Fruit fly (Drosophila melanogaster): Measurements from ENCODE around the gene CG7655.
A peak's percentile ranks its signal among the peaks of the same experiment; 100 is the strongest.

CG7655 gene

dm6 chr3R:17681611-17682243, 742 bp upstream of the CG7655 start:
- TF ChIP-seq CG8301 (tag; optimal IDR thresholded peaks at IDR 0.05) (no peak), gl (tag; optimal IDR thresholded peaks at IDR 0.05) (no peak), rn (GFP tag; IDR thresholded peaks at IDR 0.05) (no peak), EcR (GFP tag; optimal IDR thresholded peaks at IDR 0.05) (peak; percentile 85), CG12605 (GFP tag; IDR thresholded peaks at IDR 0.05) (no peak), CG13204 (GFP tag; optimal IDR thresholded peaks at IDR 0.05) (no peak), D1 (tag; optimal IDR thresholded peaks at IDR 0.05) (no peak), Pif1A (GFP tag; optimal IDR thresholded peaks at IDR 0.05) (no peak)

dm6 chr3R:17684854-17685253, 2.4 kb downstream of the CG7655 start, which contains the start of the genes CG31251 and CG31360:
Gene CG31251, minus strand, starts transcription at chr3R:17684915.
Gene CG31360, plus strand, starts transcription at chr3R:17685097.
- no peak for TF ChIP-seq fd96Ca (GFP tag; IDR thresholded peaks at IDR 0.05)
- no peak for TF ChIP-seq CG8301 (tag; optimal IDR thresholded peaks at IDR 0.05)
- TF ChIP-seq CG32121 (GFP tag; IDR thresholded peaks at IDR 0.05), result no peak
- TF ChIP-seq CG15710 (tag; optimal IDR thresholded peaks at IDR 0.05), result peak; percentile 0
- TF ChIP-seq CG13204 (GFP tag; optimal IDR thresholded peaks at IDR 0.05), result no peak
- no peak for TF ChIP-seq gl (tag; optimal IDR thresholded peaks at IDR 0.05)

dm6 chr3R:17686875-17687274, 4.4 kb downstream of the CG7655 start, which contains the start of gene CG31249:
Gene CG31249, minus strand, starts transcription at chr3R:17687071.
- TF ChIP-seq D1 (tag; optimal IDR thresholded peaks at IDR 0.05) (no peak), CG15710 (tag; optimal IDR thresholded peaks at IDR 0.05) (no peak), CG9948 (tag; optimal IDR thresholded peaks at IDR 0.05) (no peak), CG12605 (GFP tag; IDR thresholded peaks at IDR 0.05) (no peak), Ets98B (GFP tag; IDR thresholded peaks at IDR 0.05) (no peak), Pif1A (GFP tag; optimal IDR thresholded peaks at IDR 0.05) (no peak), CG8301 (tag; optimal IDR thresholded peaks at IDR 0.05) (no peak)

- TF ChIP-seq CG13204 (GFP tag; optimal IDR thresholded peaks at IDR 0.05), result no peak
- no peak for TF ChIP-seq Ets98B (GFP tag; IDR thresholded peaks at IDR 0.05)
- no peak for TF ChIP-seq Pif1A (GFP tag; optimal IDR thresholded peaks at IDR 0.05)
- no peak for TF ChIP-seq D1 (tag; optimal IDR thresholded peaks at IDR 0.05)
- TF ChIP-seq CG32121 (GFP tag; IDR thresholded peaks at IDR 0.05), result no peak
- TF ChIP-seq CG14655 (GFP tag; optimal IDR thresholded peaks at IDR 0.05), result no peak
- TF ChIP-seq CG10348 (GFP tag; IDR thresholded peaks at IDR 0.05), result no peak
- no peak for TF ChIP-seq gl (tag; optimal IDR thresholded peaks at IDR 0.05)
- TF ChIP-seq CG9948 (tag; optimal IDR thresholded peaks at IDR 0.05), result no peak
- TF ChIP-seq Snoo (tag; optimal IDR thresholded peaks at IDR 0.05), result no peak
- no peak for TF ChIP-seq EcR (GFP tag; optimal IDR thresholded peaks at IDR 0.05)
- TF ChIP-seq CG4496 (GFP tag; IDR thresholded peaks at IDR 0.05), result no peak; the same call in 2 of the 3 replicates
- no peak for TF ChIP-seq Pif1B (GFP tag; optimal IDR thresholded peaks at IDR 0.05)
- no peak for TF ChIP-seq CG34367 (tag; optimal IDR thresholded peaks at IDR 0.05)
- TF ChIP-seq CG17806 (tag; optimal IDR thresholded peaks at IDR 0.05), result no peak
- no peak for TF ChIP-seq CG8301 (tag; optimal IDR thresholded peaks at IDR 0.05)
- no peak for TF ChIP-seq CG15710 (tag; optimal IDR thresholded peaks at IDR 0.05)
- no peak for TF ChIP-seq CG12605 (GFP tag; IDR thresholded peaks at IDR 0.05)
- no peak for TF ChIP-seq rn (GFP tag; IDR thresholded peaks at IDR 0.05)
Measured at dm6 chr3R:17699891-17700487, 17.5 kb downstream of the CG7655 start.

- TF ChIP-seq Pif1B (GFP tag; optimal IDR thresholded peaks at IDR 0.05) (peak; percentile 98), CG8159 (tag; optimal IDR thresholded peaks at IDR 0.05) (peak; percentile 99), Snoo (tag; optimal IDR thresholded peaks at IDR 0.05) (peak; percentile 98), CG15710 (tag; optimal IDR thresholded peaks at IDR 0.05) (peak; percentile 99), CG13204 (GFP tag; optimal IDR thresholded peaks at IDR 0.05) (peak; percentile 100), CG32121 (GFP tag; IDR thresholded peaks at IDR 0.05) (peak; percentile 98), CG34367 (tag; optimal IDR thresholded peaks at IDR 0.05) (peak; percentile 96), CG17806 (tag; optimal IDR thresholded peaks at IDR 0.05) (peak; percentile 99), Pif1A (GFP tag; optimal IDR thresholded peaks at IDR 0.05) (peak; percentile 96), CG10348 (GFP tag; IDR thresholded peaks at IDR 0.05) (peak; percentile 83), D1 (tag; optimal IDR thresholded peaks at IDR 0.05) (no peak), CG4496 (GFP tag; IDR thresholded peaks at IDR 0.05) (peak; percentile 96), rn (GFP tag; IDR thresholded peaks at IDR 0.05) (peak; percentile 94), EcR (GFP tag; optimal IDR thresholded peaks at IDR 0.05) (peak; percentile 75), gl (tag; optimal IDR thresholded peaks at IDR 0.05) (peak; percentile 89), CG12605 (GFP tag; IDR thresholded peaks at IDR 0.05) (peak; percentile 95), fd96Ca (GFP tag; IDR thresholded peaks at IDR 0.05) (peak; percentile 96), CG8301 (tag; optimal IDR thresholded peaks at IDR 0.05) (peak; percentile 97), Ets98B (GFP tag; IDR thresholded peaks at IDR 0.05) (peak; percentile 97), CG9948 (tag; optimal IDR thresholded peaks at IDR 0.05) (peak; percentile 99), CG14655 (GFP tag; optimal IDR thresholded peaks at IDR 0.05) (peak; percentile 98)
Measured at dm6 chr3R:17700488-17701130, 18.1 kb downstream of the CG7655 start.

- TF ChIP-seq Pif1B (GFP tag; optimal IDR thresholded peaks at IDR 0.05) (no peak), CG32121 (GFP tag; IDR thresholded peaks at IDR 0.05) (0 out of 2 replicates have a peak, but pooled peaks have one; percentile 56), fd96Ca (GFP tag; IDR thresholded peaks at IDR 0.05) (0 out of 3 replicates have a peak, but pooled peaks have one; percentile 5), Snoo (tag; optimal IDR thresholded peaks at IDR 0.05) (no peak), CG15710 (tag; optimal IDR thresholded peaks at IDR 0.05) (peak; percentile 17), CG8159 (tag; optimal IDR thresholded peaks at IDR 0.05) (no peak), EcR (GFP tag; optimal IDR thresholded peaks at IDR 0.05) (peak; percentile 75), CG9948 (tag; optimal IDR thresholded peaks at IDR 0.05) (no peak), Pif1A (GFP tag; optimal IDR thresholded peaks at IDR 0.05) (no peak), Ets98B (GFP tag; IDR thresholded peaks at IDR 0.05) (no peak; the same call in 1 of the 2 replicates), CG8301 (tag; optimal IDR thresholded peaks at IDR 0.05) (no peak), CG12605 (GFP tag; IDR thresholded peaks at IDR 0.05) (peak; percentile 48), gl (tag; optimal IDR thresholded peaks at IDR 0.05) (no peak), CG4496 (GFP tag; IDR thresholded peaks at IDR 0.05) (no peak), D1 (tag; optimal IDR thresholded peaks at IDR 0.05) (no peak), CG14655 (GFP tag; optimal IDR thresholded peaks at IDR 0.05) (no peak), CG17806 (tag; optimal IDR thresholded peaks at IDR 0.05) (no peak), CG10348 (GFP tag; IDR thresholded peaks at IDR 0.05) (no peak), CG13204 (GFP tag; optimal IDR thresholded peaks at IDR 0.05) (peak; percentile 94), rn (GFP tag; IDR thresholded peaks at IDR 0.05) (no peak), CG34367 (tag; optimal IDR thresholded peaks at IDR 0.05) (no peak)
Measured at dm6 chr3R:17701131-17701593, 18.7 kb downstream of the CG7655 start.
